Fruit fly (Drosophila melanogaster) whole organism, embryonic: ENCODE data around the gene IRSp53.
A peak's percentile ranks its signal among the peaks of the same experiment; 100 is the strongest.

Experiments
- Abd-B ChIP-seq: fragments of 200-800 bp; sonication (Bioruptor generic); optimal IDR thresholded peaks from 2 replicates; lab custom pipeline; 2018; ENCODE audit warnings: missing biosample characterization, mild to moderate bottlenecking, missing genetic modification characterization, moderate library complexity
- Antp ChIP-seq: fragments of 200-800 bp; sonication (Bioruptor generic); optimal IDR thresholded peaks from 3 replicates; lab custom pipeline; 2016; ENCODE audit warnings: missing biosample characterization, missing genetic modification characterization
- BEAF-32 ChIP-seq: fragments of 200-800 bp; sonication (Bioruptor generic); optimal IDR thresholded peaks from 3 replicates; lab custom pipeline; 2017; ENCODE audit warnings: missing biosample characterization, missing genetic modification characterization, mild to moderate bottlenecking, moderate library complexity, missing genetic modification reagents
- BtbVII ChIP-seq: fragments of 200-800 bp; sonication (Bioruptor generic); optimal IDR thresholded peaks from 3 replicates; lab custom pipeline; 2017; ENCODE audit warnings: missing biosample characterization, mild to moderate bottlenecking, missing genetic modification characterization
- CG10267 ChIP-seq: fragments of 200-800 bp; sonication (Bioruptor generic); optimal IDR thresholded peaks from 2 replicates; lab custom pipeline; 2018; ENCODE audit warnings: missing biosample characterization, mild to moderate bottlenecking, missing genetic modification characterization, moderate library complexity
- CG11398 ChIP-seq: fragments of 200-800 bp; sonication (Bioruptor generic); optimal IDR thresholded peaks from 2 replicates; lab custom pipeline; 2016; ENCODE audit warnings: missing biosample characterization, missing genetic modification characterization
- CG11504 ChIP-seq: fragments of 200-800 bp; sonication (Bioruptor generic); optimal IDR thresholded peaks from 3 replicates; lab custom pipeline; 2019; ENCODE audit warnings: missing biosample characterization, mild to moderate bottlenecking, missing genetic modification characterization, moderate library complexity
- CG12391 ChIP-seq: fragments of 200-800 bp; sonication (Bioruptor generic); optimal IDR thresholded peaks from 3 replicates; lab custom pipeline; 2018; ENCODE audit warnings: missing biosample characterization, mild to moderate bottlenecking, missing genetic modification characterization, moderate library complexity
- CG13424 ChIP-seq: fragments of 200-800 bp; sonication (Bioruptor generic); optimal IDR thresholded peaks from 2 replicates; lab custom pipeline; 2019; ENCODE audit warnings: missing biosample characterization, mild to moderate bottlenecking, missing genetic modification characterization, moderate library complexity
- CG15479 ChIP-seq: fragments of 200-800 bp; sonication (Bioruptor generic); optimal IDR thresholded peaks from 3 replicates; lab custom pipeline; 2019; ENCODE audit warnings: missing biosample characterization, mild to moderate bottlenecking, missing genetic modification characterization, moderate library complexity
- CG16813 ChIP-seq: fragments of 200-800 bp; sonication (Bioruptor generic); IDR thresholded peaks from 3 replicates; pipeline ENCODE4 v1.3.6; 2022; ENCODE audit warnings: missing biosample characterization, missing genetic modification characterization; ENCODE audit not compliant: partially characterized antibody
- CG1792 ChIP-seq: fragments of 200-800 bp; sonication (Bioruptor generic); optimal IDR thresholded peaks from 2 replicates; lab custom pipeline; 2016; ENCODE audit warnings: missing biosample characterization, missing genetic modification characterization
- CG18262 ChIP-seq: fragments of 200-800 bp; optimal IDR thresholded peaks from 3 replicates; lab custom pipeline; 2019; ENCODE audit warnings: missing biosample characterization, mild to moderate bottlenecking, missing genetic modification characterization, moderate library complexity
- CG1832 ChIP-seq: fragments of 200-800 bp; sonication (Bioruptor generic); optimal IDR thresholded peaks from 2 replicates; lab custom pipeline; 2017; ENCODE audit warnings: missing biosample characterization, mild to moderate bottlenecking, missing genetic modification characterization, inconsistent platforms
- CG18599 ChIP-seq: fragments of 200-800 bp; sonication (Bioruptor generic); optimal IDR thresholded peaks from 3 replicates; lab custom pipeline; 2017; ENCODE audit warnings: missing biosample characterization, missing genetic modification characterization, mild to moderate bottlenecking, moderate library complexity, missing genetic modification reagents
- CG33557 ChIP-seq: fragments of 200-800 bp; sonication (Bioruptor generic); optimal IDR thresholded peaks from 2 replicates; lab custom pipeline; 2019; ENCODE audit warnings: missing biosample characterization, mild to moderate bottlenecking, missing genetic modification characterization, moderate library complexity
- CG3995 ChIP-seq: fragments of 200-800 bp; sonication (Bioruptor generic); optimal IDR thresholded peaks from 3 replicates; lab custom pipeline; 2016; ENCODE audit warnings: missing biosample characterization, missing genetic modification characterization
- CG4360 ChIP-seq: fragments of 200-800 bp; sonication (Bioruptor generic); IDR thresholded peaks from 2 replicates; pipeline ENCODE4 v1.3.6; 2022; ENCODE audit warnings: missing biosample characterization, missing genetic modification characterization
- CG6654 ChIP-seq: fragments of 200-800 bp; sonication (Bioruptor generic); optimal IDR thresholded peaks from 2 replicates; lab custom pipeline; 2017; ENCODE audit warnings: missing biosample characterization, mild to moderate bottlenecking, missing genetic modification characterization
- CG8359 ChIP-seq: fragments of 200-800 bp; sonication (Bioruptor generic); optimal IDR thresholded peaks from 2 replicates; lab custom pipeline; 2017; ENCODE audit warnings: missing biosample characterization, mild to moderate bottlenecking, missing genetic modification characterization, borderline replicate concordance
- CG8478 ChIP-seq: fragments of >200 bp; optimal IDR thresholded peaks from 2 replicates; lab custom pipeline; 2018
- CG9609 ChIP-seq: fragments of 200-800 bp; sonication (Bioruptor generic); optimal IDR thresholded peaks from 3 replicates; lab custom pipeline; 2016; ENCODE audit warnings: missing biosample characterization, missing genetic modification characterization
- CG9797 ChIP-seq: fragments of 200-800 bp; sonication (Bioruptor generic); optimal IDR thresholded peaks from 3 replicates; lab custom pipeline; 2018; ENCODE audit warnings: missing biosample characterization, mild to moderate bottlenecking, missing genetic modification characterization
- CoRest ChIP-seq: fragments of 200-800 bp; sonication (Bioruptor generic); optimal IDR thresholded peaks from 3 replicates; lab custom pipeline; 2018; ENCODE audit warnings: missing biosample characterization, mild to moderate bottlenecking, missing genetic modification characterization, moderate library complexity
- H2.0 ChIP-seq: fragments of 200-800 bp; sonication (Bioruptor generic); IDR thresholded peaks from 2 replicates; pipeline ENCODE4 v1.3.6; 2022; ENCODE audit warnings: missing biosample characterization, missing genetic modification characterization
- Hr51 ChIP-seq, 2 experiments: fragments of 200-800 bp; sonication (Bioruptor generic); optimal IDR thresholded peaks; 2 replicates in 1 of 2; 3 replicates in 1 of 2; lab custom pipeline; 2016 to 2018; ENCODE audit warnings: missing biosample characterization in 2 of 2, missing genetic modification characterization in 2 of 2, mild to moderate bottlenecking in 1 of 2, moderate library complexity in 1 of 2
- Hsf ChIP-seq: fragments of 200-800 bp; sonication (Bioruptor generic); optimal IDR thresholded peaks from 3 replicates; lab custom pipeline; 2016; ENCODE audit warnings: missing biosample characterization, missing genetic modification characterization
- MESR4 ChIP-seq: fragments of 200-800 bp; sonication (Bioruptor generic); optimal IDR thresholded peaks from 2 replicates; lab custom pipeline; 2018; ENCODE audit warnings: missing biosample characterization, mild to moderate bottlenecking, missing genetic modification characterization, moderate library complexity
- NfI ChIP-seq: fragments of 200-800 bp; sonication (Bioruptor generic); optimal IDR thresholded peaks from 3 replicates; lab custom pipeline; 2018; ENCODE audit warnings: missing biosample characterization, mild to moderate bottlenecking, missing genetic modification characterization, moderate library complexity
- Rfx ChIP-seq: fragments of 200-800 bp; sonication (Bioruptor generic); IDR thresholded peaks from 2 replicates; pipeline ENCODE4 v1.3.6; 2022; ENCODE audit warnings: missing biosample characterization, missing genetic modification characterization
- TFAM ChIP-seq: fragments of 200-800 bp; sonication (Bioruptor generic); optimal IDR thresholded peaks from 2 replicates; lab custom pipeline; 2017; ENCODE audit warnings: missing biosample characterization, missing genetic modification characterization, inconsistent platforms
- abd-A ChIP-seq: fragments of 200-800 bp; sonication (Bioruptor generic); optimal IDR thresholded peaks from 3 replicates; lab custom pipeline; 2019; ENCODE audit warnings: missing biosample characterization, mild to moderate bottlenecking, missing genetic modification characterization, moderate library complexity
- amos ChIP-seq: fragments of 200-800 bp; sonication (Bioruptor generic); IDR thresholded peaks from 2 replicates; pipeline ENCODE4 v1.3.6; 2022; ENCODE audit warnings: missing biosample characterization, missing genetic modification characterization; ENCODE audit not compliant: partially characterized antibody
- ato ChIP-seq: fragments of 200-800 bp; sonication (Bioruptor generic); IDR thresholded peaks from 2 replicates; pipeline ENCODE4 v1.3.6; 2022; ENCODE audit warnings: missing biosample characterization, missing genetic modification characterization; ENCODE audit not compliant: partially characterized antibody
- caup ChIP-seq: fragments of 200-800 bp; sonication (Bioruptor generic); optimal IDR thresholded peaks from 3 replicates; lab custom pipeline; 2017; ENCODE audit warnings: missing biosample characterization, mild to moderate bottlenecking, missing genetic modification characterization, moderate library complexity; ENCODE audit not compliant: severe bottlenecking
- chinmo ChIP-seq: fragments of 200-800 bp; sonication (Bioruptor generic); IDR thresholded peaks from 4 replicates; pipeline ENCODE4 v1.3.6; 2022; ENCODE audit warnings: missing biosample characterization, missing genetic modification characterization; ENCODE audit not compliant: partially characterized antibody
- crp ChIP-seq, 2 experiments: fragments of 200-800 bp; sonication (Bioruptor generic); optimal IDR thresholded peaks; 2 replicates in 1 of 2; 3 replicates in 1 of 2; lab custom pipeline; 2017; ENCODE audit warnings: missing biosample characterization in 2 of 2, missing genetic modification characterization in 2 of 2, mild to moderate bottlenecking in 1 of 2, moderate library complexity in 1 of 2
- gem ChIP-seq: fragments of 200-800 bp; sonication (Bioruptor generic); optimal IDR thresholded peaks from 2 replicates; lab custom pipeline; 2019; ENCODE audit warnings: missing biosample characterization, mild to moderate bottlenecking, missing genetic modification characterization, moderate library complexity
- hb ChIP-seq: fragments of 200-800 bp; sonication (Bioruptor generic); IDR thresholded peaks from 3 replicates; pipeline ENCODE4 v1.3.6; 2022; ENCODE audit warnings: missing biosample characterization, missing genetic modification characterization; ENCODE audit not compliant: partially characterized antibody
- her ChIP-seq: fragments of 200-800 bp; sonication (Bioruptor generic); optimal IDR thresholded peaks from 2 replicates; lab custom pipeline; 2016; ENCODE audit warnings: missing biosample characterization, missing genetic modification characterization
- nom ChIP-seq: fragments of 200-800 bp; sonication (Bioruptor generic); optimal IDR thresholded peaks from 2 replicates; lab custom pipeline; 2017; ENCODE audit warnings: missing biosample characterization, missing genetic modification characterization, mild to moderate bottlenecking, moderate library complexity, missing genetic modification reagents
- odd ChIP-seq: fragments of 200-800 bp; sonication (Bioruptor generic); optimal IDR thresholded peaks from 2 replicates; lab custom pipeline; 2017; ENCODE audit warnings: missing biosample characterization, mild to moderate bottlenecking, missing genetic modification characterization
- psq ChIP-seq: fragments of 200-800 bp; sonication (Bioruptor generic); optimal IDR thresholded peaks from 2 replicates; lab custom pipeline; 2017; ENCODE audit warnings: missing biosample characterization, missing genetic modification characterization
- scrt ChIP-seq: fragments of 200-800 bp; sonication (Bioruptor generic); optimal IDR thresholded peaks from 2 replicates; lab custom pipeline; 2018; ENCODE audit warnings: missing biosample characterization, mild to moderate bottlenecking, missing genetic modification characterization, moderate library complexity
- sens ChIP-seq: fragments of 200-800 bp; sonication (Bioruptor generic); peaks from one replicate; lab custom pipeline; 2016; ENCODE audit warnings: missing biosample characterization, missing genetic modification characterization
- usp ChIP-seq: fragments of >200 bp; optimal IDR thresholded peaks from 2 replicates; lab custom pipeline; 2017; ENCODE audit warnings: missing biosample characterization, missing genetic modification characterization
- zfh2 ChIP-seq: fragments of 200-800 bp; sonication (Bioruptor generic); optimal IDR thresholded peaks from 2 replicates; lab custom pipeline; 2016; ENCODE audit warnings: missing biosample characterization, missing genetic modification characterization

IRSp53 gene

dm6 chr3L:11123598-11124284 lies 12.1 kb upstream of the IRSp53 start (continued):
- TF ChIP-seq nom (GFP tag; lab: Kevin White, UChicago) (peak; percentile 41), CG1832 (peak; percentile 48), usp (GFP tag; lab: Kevin White, UChicago) (no peak), CG18599 (no peak), scrt (GFP tag; lab: Kevin White, UChicago) (peak; percentile 22), BtbVII (GFP tag; lab: Kevin White, UChicago) (peak; percentile 2), crp (GFP tag; optimal IDR thresholded peaks at IDR 0.05; lab: Kevin White, UChicago) (peak in 1 of 2 experiments; percentile 60), CG15479 (GFP tag; lab: Kevin White, UChicago) (no peak), NfI (GFP tag; lab: Kevin White, UChicago) (no peak), CG8478 (lab: Kevin White, UChicago) (no peak), CG4360 (peak; percentile 84), ato (GFP tag; lab: Robert Waterston, UW) (0 out of 2 replicates have a peak, but pooled peaks have one; percentile 37), chinmo (GFP tag; lab: Robert Waterston, UW) (0 out of 4 replicates have a peak, but pooled peaks have one; percentile 31), amos (GFP tag; lab: Robert Waterston, UW) (no peak)
- TF ChIP-seq, all 482 proteins: peak for 25

- TF ChIP-seq CG13424 (tag; lab: Kevin White, UChicago) (peak; percentile 23), H2.0 (no peak), CG9797 (GFP tag; lab: Kevin White, UChicago) (no peak), CG9609 (GFP tag; lab: Kevin White, UChicago) (no peak), Hsf (GFP tag; lab: Kevin White, UChicago) (no peak), odd (GFP tag; lab: Kevin White, UChicago) (no peak), CG6654 (GFP tag; lab: Kevin White, UChicago) (no peak), CG16813 (GFP tag; lab: Robert Waterston, UW) (no peak), CG1792 (no peak), zfh2 (no peak), Rfx (0 out of 2 replicates have a peak, but pooled peaks have one; percentile 20), psq (GFP tag; lab: Kevin White, UChicago) (no peak), CG3995 (GFP tag; lab: Kevin White, UChicago) (no peak), CG11504 (tag; lab: Kevin White, UChicago) (peak; percentile 46), CG33557 (GFP tag; lab: Kevin White, UChicago) (no peak), CoRest (peak; percentile 13), MESR4 (no peak), TFAM (GFP tag; lab: Kevin White, UChicago) (no peak), gem (tag; lab: Kevin White, UChicago) (peak; percentile 52), amos (GFP tag; lab: Robert Waterston, UW) (no peak), BEAF-32 (no peak), CG10267 (tag; lab: Kevin White, UChicago) (no peak), CG12391 (tag; lab: Kevin White, UChicago) (peak; percentile 17), Antp (GFP tag; lab: Kevin White, UChicago) (no peak), abd-A (tag; lab: Kevin White, UChicago) (no peak), her (GFP tag; lab: Kevin White, UChicago) (no peak), CG8359 (no peak), Hr51 (GFP tag; optimal IDR thresholded peaks at IDR 0.05; lab: Kevin White, UChicago) (peak in 1 of 2 experiments; percentile 20), sens (GFP tag; lab: Kevin White, UChicago) (peak; percentile 83), CG18262 (tag; lab: Kevin White, UChicago) (peak; percentile 34), CG11398 (GFP tag; lab: Kevin White, UChicago) (no peak), hb (GFP tag; lab: Robert Waterston, UW) (no peak), Abd-B (GFP tag; lab: Kevin White, UChicago) (no peak), caup (GFP tag; lab: Kevin White, UChicago) (no peak)
These were observed 11.4 kb upstream of the IRSp53 start for dm6 chr3L:11124439-11124838.
